Worm (Caenorhabditis elegans) whole organism, L2 larva: ENCODE results near the gene clec-33.

Source experiments
- ama-1 ChIP-seq: fragments of 150-350 bp; optimal IDR thresholded peaks from 2 replicates; lab custom pipeline; 2018; ENCODE audit warnings: inconsistent platforms
- blmp-1 ChIP-seq: sonication (generic microtip); optimal IDR thresholded peaks from 2 replicates; lab custom pipeline; 2017; ENCODE audit warnings: missing genetic modification characterization, mild to moderate bottlenecking, missing compliant biosample characterization, antibody characterized with exemption, moderate library complexity; ENCODE audit not compliant: insufficient read depth
- dmd-4 ChIP-seq: sonication (generic microtip); optimal IDR thresholded peaks from 2 replicates; lab custom pipeline; 2017; ENCODE audit warnings: missing biosample characterization, missing genetic modification characterization
- egl-27 ChIP-seq: sonication (generic microtip); optimal IDR thresholded peaks from 3 replicates; lab custom pipeline; 2017; ENCODE audit warnings: missing biosample characterization, missing genetic modification reagents, missing genetic modification characterization
- lin-11 ChIP-seq: fragments of 150-350 bp; sonication (generic microtip); optimal IDR thresholded peaks from 2 replicates; lab custom pipeline; 2014; ENCODE audit warnings: missing biosample characterization, missing genetic modification characterization, inconsistent platforms, mixed read lengths
- lin-13 ChIP-seq: fragments of 150-350 bp; optimal IDR thresholded peaks from 2 replicates; lab custom pipeline; 2014; ENCODE audit warnings: missing biosample characterization, missing genetic modification reagents, missing genetic modification characterization
- nhr-10 ChIP-seq: sonication (generic microtip); optimal IDR thresholded peaks from 2 replicates; lab custom pipeline; 2017; ENCODE audit warnings: missing biosample characterization, missing genetic modification characterization
- nhr-11 ChIP-seq: fragments of 150-350 bp; optimal IDR thresholded peaks from 2 replicates; lab custom pipeline; 2014; ENCODE audit warnings: missing biosample characterization, missing genetic modification characterization
- nhr-25 ChIP-seq: fragments of 150-350 bp; sonication (generic microtip); optimal IDR thresholded peaks from 3 replicates; lab custom pipeline; 2014; ENCODE audit warnings: missing biosample characterization, missing genetic modification characterization
- nhr-6 ChIP-seq: fragments of 150-350 bp; optimal IDR thresholded peaks from 2 replicates; lab custom pipeline; 2014; ENCODE audit warnings: missing biosample characterization, missing genetic modification characterization
- unc-62 ChIP-seq: fragments of 150-350 bp; optimal IDR thresholded peaks from 2 replicates; lab custom pipeline; 2014; ENCODE audit warnings: missing biosample characterization, missing genetic modification reagents, missing genetic modification characterization
- zag-1 ChIP-seq: fragments of 150-350 bp; optimal IDR thresholded peaks from 2 replicates; lab custom pipeline; 2014; ENCODE audit warnings: missing biosample characterization, missing genetic modification characterization
- ztf-11 ChIP-seq: sonication (generic microtip); optimal IDR thresholded peaks from 2 replicates; lab custom pipeline; 2017; ENCODE audit warnings: missing biosample characterization, missing genetic modification characterization

DNA sequence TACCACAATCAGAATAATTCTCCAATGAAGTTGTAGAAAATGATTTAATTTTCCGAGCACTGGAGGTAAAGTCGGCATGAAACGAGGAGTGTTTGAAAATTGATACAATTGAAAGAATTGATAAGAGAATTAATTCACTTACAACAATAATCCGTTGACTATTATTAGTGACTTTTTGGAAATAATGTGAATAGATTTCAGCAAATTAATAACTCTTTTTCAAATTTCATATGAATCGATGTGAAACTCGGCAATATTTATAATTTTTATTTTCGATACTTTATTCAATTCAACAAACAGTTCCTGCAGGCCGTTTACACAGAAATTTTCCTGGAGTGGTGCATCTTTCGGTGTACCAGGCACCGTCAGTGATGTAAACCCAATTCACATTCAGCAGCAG is 17.6 kb downstream of the clec-33 start, which contains the start of gene clec-37:
- TF ChIP-seq nhr-10 (tag; lab: Kevin White, UChicago) (no peak), nhr-11 (tag; lab: Kevin White, UChicago) (no peak), nhr-25 (tag; lab: Kevin White, UChicago) (no peak), lin-13 (GFP tag; lab: Kevin White, UChicago) (no peak), lin-11 (tag; lab: Kevin White, UChicago) (no peak), blmp-1 (tag; lab: Kevin White, UChicago) (no peak), ztf-11 (tag; lab: Kevin White, UChicago) (no peak), ama-1 (lab: Kevin White, UChicago) (no peak), zag-1 (tag; lab: Kevin White, UChicago) (no peak), dmd-4 (tag; lab: Kevin White, UChicago) (no peak), egl-27 (tag; lab: Kevin White, UChicago) (no peak), unc-62 (GFP tag; lab: Kevin White, UChicago) (no peak), nhr-6 (tag; lab: Kevin White, UChicago) (no peak)
